Worm (Caenorhabditis elegans) whole organism, young adult: ENCODE measurements around the gene mes-1.

Experiments
- F57C9.4 ChIP-seq: sonication (generic microtip); optimal IDR thresholded peaks from 2 replicates; lab custom pipeline; 2017; ENCODE audit warnings: mild to moderate bottlenecking, missing genetic modification characterization, missing compliant biosample characterization
- ceh-27 ChIP-seq: fragments of 200-800 bp; sonication (Bioruptor generic); optimal IDR thresholded peaks from 2 replicates; lab custom pipeline; 2018; ENCODE audit warnings: mild to moderate bottlenecking, missing genetic modification characterization, moderate library complexity, missing compliant biosample characterization
- dpl-1 ChIP-seq: fragments of 150-350 bp; optimal IDR thresholded peaks from 2 replicates; lab custom pipeline; 2014; ENCODE audit warnings: missing biosample characterization, missing genetic modification reagents, missing genetic modification characterization
- efl-1 ChIP-seq: fragments of 150-350 bp; optimal IDR thresholded peaks from 2 replicates; lab custom pipeline; 2014; ENCODE audit warnings: missing biosample characterization, missing genetic modification reagents, missing genetic modification characterization
- madf-3 ChIP-seq: fragments of 200-800 bp; sonication (Bioruptor generic); IDR thresholded peaks from 2 replicates; pipeline ENCODE4 v1.3.6; 2022; ENCODE audit warnings: missing genetic modification reagents, missing genetic modification characterization, missing compliant biosample characterization
- snpc-4 ChIP-seq, 5 experiments: fragments of 150-350 bp in 1 of 5; sonication (generic microtip) in 4 of 5; optimal IDR thresholded peaks; 2 replicates each; lab custom pipeline; 2014 to 2018; ENCODE audit warnings: missing genetic modification characterization in 5 of 5, missing biosample characterization in 3 of 5, antibody characterized with exemption in 2 of 5, mild to moderate bottlenecking in 2 of 5, missing compliant biosample characterization in 2 of 5, missing genotype in 2 of 5, moderate library complexity in 2 of 5, missing genetic modification reagents in 1 of 5

ce11 chrX:11875260-11875659 lies 18.0 kb downstream of the mes-1 start, which contains the start of gene Y62H9A.1:
- no peak for TF ChIP-seq madf-3 (GFP tag; lab: Robert Waterston, UW)
- no peak for TF ChIP-seq efl-1
- no peak for TF ChIP-seq dpl-1 (GFP tag; lab: Kevin White, UChicago)
- no peak for TF ChIP-seq ceh-27 (GFP tag; lab: Kevin White, UChicago)
- no peak for TF ChIP-seq snpc-4 (GFP tag; optimal IDR thresholded peaks at IDR 0.05; lab: Kevin White, UChicago)
- no peak for TF ChIP-seq snpc-4 (tag; optimal IDR thresholded peaks at IDR 0.05; lab: Kevin White, UChicago)
- TF ChIP-seq F57C9.4 (tag; lab: Kevin White, UChicago), result no peak
